Worm (Caenorhabditis elegans) whole organism, early embryonic: ENCODE measurements around the gene cutl-24.

Experiments used
- B0310.2 ChIP-seq: sonication (generic microtip); optimal IDR thresholded peaks from 2 replicates; lab custom pipeline; 2016; ENCODE audit warnings: mild to moderate bottlenecking, missing genetic modification characterization, missing compliant biosample characterization
- F13C5.2 ChIP-seq: sonication (generic microtip); optimal IDR thresholded peaks from 2 replicates; lab custom pipeline; 2017; ENCODE audit warnings: mild to moderate bottlenecking, missing genetic modification characterization, inconsistent platforms, missing compliant biosample characterization
- aly-1 ChIP-seq: sonication (generic microtip); optimal IDR thresholded peaks from 2 replicates; lab custom pipeline; 2016; ENCODE audit warnings: missing genetic modification characterization, missing compliant biosample characterization
- ama-1 ChIP-seq: fragments of 150-350 bp; optimal IDR thresholded peaks from 2 replicates; lab custom pipeline; 2014
- ceh-13 ChIP-seq: fragments of 200-800 bp; sonication (Bioruptor generic); optimal IDR thresholded peaks from 2 replicates; lab custom pipeline; 2018; ENCODE audit warnings: mild to moderate bottlenecking, missing genetic modification characterization, missing compliant biosample characterization
- ets-7 ChIP-seq: sonication (generic microtip); optimal IDR thresholded peaks from 2 replicates; lab custom pipeline; 2016; ENCODE audit warnings: missing genotype, missing genetic modification characterization, missing compliant biosample characterization
- flt-1 ChIP-seq: fragments of 200-800 bp; sonication (Bioruptor generic); IDR thresholded peaks from 2 replicates; pipeline ENCODE4 v1.3.6; 2022; ENCODE audit warnings: missing genetic modification characterization, missing compliant biosample characterization
- hnd-1 ChIP-seq: sonication (generic microtip); optimal IDR thresholded peaks from 2 replicates; lab custom pipeline; 2016; ENCODE audit warnings: missing genetic modification characterization, missing compliant biosample characterization
- pes-1 ChIP-seq: fragments of 200-800 bp; sonication (Bioruptor generic); IDR thresholded peaks from 2 replicates; pipeline ENCODE4 v1.3.6; 2022; ENCODE audit warnings: missing genetic modification reagents, missing genetic modification characterization, missing compliant biosample characterization
- sea-1 ChIP-seq: fragments of 200-800 bp; sonication (Bioruptor generic); conservative IDR thresholded peaks from 2 replicates; pipeline ENCODE4 v1.3.6; 2022; ENCODE audit warnings: missing genetic modification characterization, missing compliant biosample characterization
- tbx-11 ChIP-seq: fragments of 200-800 bp; sonication (Bioruptor generic); IDR thresholded peaks from 2 replicates; pipeline ENCODE4 v1.3.6; 2022; ENCODE audit warnings: missing genetic modification characterization, missing compliant biosample characterization
- tbx-37 ChIP-seq: fragments of 200-800 bp; sonication (Bioruptor generic); conservative IDR thresholded peaks from 2 replicates; pipeline ENCODE4 v1.3.6; 2022; ENCODE audit warnings: missing genetic modification reagents, missing genetic modification characterization, missing compliant biosample characterization
- tra-4 ChIP-seq: sonication (generic microtip); optimal IDR thresholded peaks from 2 replicates; lab custom pipeline; 2017; ENCODE audit warnings: missing genetic modification characterization, missing compliant biosample characterization

- TF ChIP-seq aly-1 (tag; lab: Kevin White, UChicago) (no peak), ama-1 (lab: Kevin White, UChicago) (no peak), tbx-37 (GFP tag; lab: Robert Waterston, UW) (peak; percentile 86), tbx-11 (GFP tag; lab: Robert Waterston, UW) (no peak), B0310.2 (tag; lab: Kevin White, UChicago) (peak; percentile 30), F13C5.2 (tag; lab: Kevin White, UChicago) (peak; percentile 55), sea-1 (GFP tag; lab: Robert Waterston, UW) (0 out of 2 replicates have a peak, but pooled peaks have one; percentile 14), flt-1 (GFP tag; lab: Robert Waterston, UW) (no peak), hnd-1 (peak; percentile 43), tra-4 (peak; percentile 21), pes-1 (GFP tag; lab: Robert Waterston, UW) (peak; percentile 76), ets-7 (tag; lab: Kevin White, UChicago) (peak; percentile 9), ceh-13 (GFP tag; lab: Kevin White, UChicago) (peak; percentile 26)
These were observed 27.2 kb downstream of the cutl-24 start, which contains the start of gene Y38C1AA.12 for ce11 chrIV:192046-192445.
